Fruit fly (Drosophila melanogaster) whole organism, embryonic: Measurements from ENCODE around the gene CG8300.

Source experiments
- Atf-2 ChIP-seq: fragments of 200-800 bp; sonication (Bioruptor generic); optimal IDR thresholded peaks from 2 replicates; lab custom pipeline; 2016; ENCODE audit warnings: missing biosample characterization, missing genetic modification characterization
- CG10959 ChIP-seq: fragments of 200-800 bp; sonication (Bioruptor generic); IDR thresholded peaks from 2 replicates; pipeline ENCODE4 v1.3.6; 2022; ENCODE audit warnings: missing biosample characterization, missing genetic modification characterization
- CG11085 ChIP-seq: fragments of 200-800 bp; sonication (Bioruptor generic); IDR thresholded peaks from 2 replicates; pipeline ENCODE4 v1.3.6; 2022; ENCODE audit warnings: missing biosample characterization, missing genetic modification characterization
- CG11093 ChIP-seq: fragments of 200-800 bp; sonication (Bioruptor generic); IDR thresholded peaks from 3 replicates; pipeline ENCODE4 v1.3.6; 2022; ENCODE audit warnings: missing biosample characterization, missing genetic modification characterization
- CG11247 ChIP-seq: fragments of 200-800 bp; sonication (Bioruptor generic); IDR thresholded peaks from 2 replicates; pipeline ENCODE4 v1.3.6; 2022; ENCODE audit warnings: missing biosample characterization, missing genetic modification characterization
- CG15696 ChIP-seq: fragments of 200-800 bp; sonication (Bioruptor generic); optimal IDR thresholded peaks from 2 replicates; lab custom pipeline; 2019; ENCODE audit warnings: missing biosample characterization, mild to moderate bottlenecking, missing genetic modification characterization, moderate library complexity
- CG1647 ChIP-seq: fragments of 200-800 bp; sonication (Bioruptor generic); optimal IDR thresholded peaks from 3 replicates; lab custom pipeline; 2016; ENCODE audit warnings: missing biosample characterization, missing genetic modification characterization
- CG16863 ChIP-seq: fragments of 200-800 bp; sonication (Bioruptor generic); optimal IDR thresholded peaks from 3 replicates; lab custom pipeline; 2016; ENCODE audit warnings: missing biosample characterization, missing genetic modification characterization
- CG2120 ChIP-seq: fragments of 200-800 bp; sonication (Bioruptor generic); optimal IDR thresholded peaks from 3 replicates; lab custom pipeline; 2016; ENCODE audit warnings: missing biosample characterization, missing genetic modification characterization
- CG2202 ChIP-seq: fragments of 200-800 bp; sonication (Bioruptor generic); optimal IDR thresholded peaks from 2 replicates; lab custom pipeline; 2018; ENCODE audit warnings: missing biosample characterization, mild to moderate bottlenecking, missing genetic modification characterization
- CG2712 ChIP-seq: fragments of 200-800 bp; optimal IDR thresholded peaks from 3 replicates; lab custom pipeline; 2019; ENCODE audit warnings: missing biosample characterization, mild to moderate bottlenecking, missing genetic modification characterization, moderate library complexity
- CG2875 ChIP-seq: fragments of 200-800 bp; sonication (Bioruptor generic); optimal IDR thresholded peaks from 2 replicates; lab custom pipeline; 2017; ENCODE audit warnings: missing biosample characterization, mild to moderate bottlenecking, missing genetic modification characterization, missing genetic modification reagents
- CG3407 ChIP-seq: fragments of 200-800 bp; sonication (Bioruptor generic); optimal IDR thresholded peaks from 2 replicates; lab custom pipeline; 2018; ENCODE audit warnings: missing biosample characterization, mild to moderate bottlenecking, missing genetic modification characterization
- CG43689 ChIP-seq: fragments of 200-800 bp; sonication (Bioruptor generic); IDR thresholded peaks from 2 replicates; pipeline ENCODE4 v1.3.6; 2022; ENCODE audit warnings: missing biosample characterization, missing genetic modification characterization
- CG6254 ChIP-seq: fragments of 200-800 bp; sonication (Bioruptor generic); optimal IDR thresholded peaks from 3 replicates; lab custom pipeline; 2017; ENCODE audit warnings: mild to moderate bottlenecking, missing biosample characterization, missing genetic modification reagents, missing genetic modification characterization
- CG6272 ChIP-seq: fragments of 200-800 bp; sonication (Bioruptor generic); IDR thresholded peaks from 2 replicates; pipeline ENCODE4 v1.3.6; 2022; ENCODE audit warnings: missing biosample characterization, missing genetic modification characterization
- CG6813 ChIP-seq: fragments of 200-800 bp; sonication (Bioruptor generic); optimal IDR thresholded peaks from 2 replicates; lab custom pipeline; 2017; ENCODE audit warnings: missing biosample characterization, missing genetic modification characterization, mild to moderate bottlenecking, moderate library complexity, missing genetic modification reagents
- CG8290 ChIP-seq, 3 experiments: fragments of 200-800 bp; sonication (Bioruptor generic); optimal IDR thresholded peaks; 2 replicates each; lab custom pipeline; 2016 to 2019; ENCODE audit warnings: missing biosample characterization in 3 of 3, missing genetic modification characterization in 3 of 3, mild to moderate bottlenecking in 2 of 3, moderate library complexity in 1 of 3
- CG8478 ChIP-seq: fragments of >200 bp; optimal IDR thresholded peaks from 2 replicates; lab custom pipeline; 2018
- CG8944 ChIP-seq: fragments of 200-800 bp; sonication (Bioruptor generic); optimal IDR thresholded peaks from 3 replicates; lab custom pipeline; 2016; ENCODE audit warnings: missing biosample characterization, missing genetic modification characterization
- CG9609 ChIP-seq: fragments of 200-800 bp; sonication (Bioruptor generic); optimal IDR thresholded peaks from 3 replicates; lab custom pipeline; 2016; ENCODE audit warnings: missing biosample characterization, missing genetic modification characterization
- CG9727 ChIP-seq: fragments of 200-800 bp; sonication (Bioruptor generic); optimal IDR thresholded peaks from 3 replicates; lab custom pipeline; 2017; ENCODE audit warnings: missing biosample characterization, mild to moderate bottlenecking, missing genetic modification characterization
- CG9797 ChIP-seq: fragments of 200-800 bp; sonication (Bioruptor generic); optimal IDR thresholded peaks from 3 replicates; lab custom pipeline; 2018; ENCODE audit warnings: missing biosample characterization, mild to moderate bottlenecking, missing genetic modification characterization
- CTCF ChIP-seq: fragments of 200-800 bp; sonication (Bioruptor generic); optimal IDR thresholded peaks from 2 replicates; lab custom pipeline; 2017; ENCODE audit warnings: missing biosample characterization, mild to moderate bottlenecking, missing genetic modification characterization, moderate library complexity
- D ChIP-seq, 2 experiments: fragments of 200-800 bp in 1 of 2; fragments of >200 bp in 1 of 2; sonication (Bioruptor generic) in 1 of 2; optimal IDR thresholded peaks; 2 replicates in 1 of 2; 3 replicates in 1 of 2; lab custom pipeline; 2017; ENCODE audit warnings: mild to moderate bottlenecking in 1 of 2, missing biosample characterization in 1 of 2, missing genetic modification characterization in 1 of 2, missing genetic modification reagents in 1 of 2
- Drgx ChIP-seq: fragments of 200-800 bp; sonication (Bioruptor generic); IDR thresholded peaks from 2 replicates; pipeline ENCODE4 v1.3.6; 2022; ENCODE audit warnings: missing biosample characterization, missing genetic modification characterization
- Hand ChIP-seq: fragments of 200-800 bp; sonication (Bioruptor generic); optimal IDR thresholded peaks from 2 replicates; lab custom pipeline; 2017; ENCODE audit warnings: mild to moderate bottlenecking, missing biosample characterization, missing genetic modification reagents, missing genetic modification characterization
- MESR4 ChIP-seq: fragments of 200-800 bp; sonication (Bioruptor generic); optimal IDR thresholded peaks from 2 replicates; lab custom pipeline; 2018; ENCODE audit warnings: missing biosample characterization, mild to moderate bottlenecking, missing genetic modification characterization, moderate library complexity
- Meics ChIP-seq: fragments of 200-800 bp; sonication (Bioruptor generic); optimal IDR thresholded peaks from 2 replicates; lab custom pipeline; 2017; ENCODE audit warnings: missing biosample characterization, mild to moderate bottlenecking, missing genetic modification characterization
- Nf-YB ChIP-seq: fragments of 200-800 bp; sonication (Bioruptor generic); optimal IDR thresholded peaks from 3 replicates; lab custom pipeline; 2019; ENCODE audit warnings: missing biosample characterization, mild to moderate bottlenecking, missing genetic modification characterization, moderate library complexity
- Opbp ChIP-seq: fragments of 200-800 bp; sonication (Bioruptor generic); IDR thresholded peaks from 3 replicates; pipeline ENCODE4 v1.3.6; 2022; ENCODE audit warnings: missing biosample characterization, missing genetic modification characterization; ENCODE audit not compliant: partially characterized antibody
- ab ChIP-seq: fragments of 200-800 bp; sonication (Bioruptor generic); optimal IDR thresholded peaks from 2 replicates; lab custom pipeline; 2016; ENCODE audit warnings: missing biosample characterization, missing genetic modification characterization
- bab2 ChIP-seq: fragments of 200-800 bp; sonication (Bioruptor generic); optimal IDR thresholded peaks from 2 replicates; lab custom pipeline; 2016; ENCODE audit warnings: missing biosample characterization, missing genetic modification characterization
- bcd ChIP-seq: fragments of 200-800 bp; sonication (Bioruptor generic); optimal IDR thresholded peaks from 2 replicates; lab custom pipeline; 2017; ENCODE audit warnings: missing biosample characterization, mild to moderate bottlenecking, missing genetic modification characterization
- ci ChIP-seq: fragments of 200-800 bp; sonication (Bioruptor generic); IDR thresholded peaks from 3 replicates; pipeline ENCODE4 v1.3.6; 2022; ENCODE audit warnings: missing biosample characterization, missing genetic modification characterization
- gcm2 ChIP-seq: fragments of 200-800 bp; sonication (Bioruptor generic); optimal IDR thresholded peaks from 2 replicates; lab custom pipeline; 2016; ENCODE audit warnings: missing biosample characterization, missing genetic modification characterization
- grau ChIP-seq: fragments of 200-800 bp; optimal IDR thresholded peaks from 3 replicates; lab custom pipeline; 2019; ENCODE audit warnings: missing biosample characterization, mild to moderate bottlenecking, missing genetic modification characterization, moderate library complexity
- mam ChIP-seq: fragments of 200-800 bp; sonication (Bioruptor generic); optimal IDR thresholded peaks from 3 replicates; lab custom pipeline; 2016; ENCODE audit warnings: missing biosample characterization, missing genetic modification characterization
- salm ChIP-seq: fragments of 200-800 bp; sonication (Bioruptor generic); optimal IDR thresholded peaks from 2 replicates; lab custom pipeline; 2018; ENCODE audit warnings: missing biosample characterization, mild to moderate bottlenecking, missing genetic modification characterization
- sens ChIP-seq: fragments of 200-800 bp; sonication (Bioruptor generic); peaks from one replicate; lab custom pipeline; 2016; ENCODE audit warnings: missing biosample characterization, missing genetic modification characterization
- seq ChIP-seq: fragments of 200-800 bp; sonication (Bioruptor generic); IDR thresholded peaks from 2 replicates; pipeline ENCODE4 v1.3.6; 2022; ENCODE audit warnings: missing biosample characterization, missing genetic modification characterization
- shn ChIP-seq: fragments of 200-800 bp; sonication (Bioruptor generic); optimal IDR thresholded peaks from 3 replicates; lab custom pipeline; 2016; ENCODE audit warnings: missing biosample characterization, missing genetic modification characterization
- slou ChIP-seq: fragments of 200-800 bp; sonication (Bioruptor generic); optimal IDR thresholded peaks from 3 replicates; lab custom pipeline; 2016; ENCODE audit warnings: missing biosample characterization, missing genetic modification characterization
- slp2 ChIP-seq: fragments of 200-800 bp; sonication (Bioruptor generic); optimal IDR thresholded peaks from 2 replicates; lab custom pipeline; 2016; ENCODE audit warnings: missing biosample characterization, missing genetic modification characterization
- tgo ChIP-seq: fragments of 200-800 bp; sonication (Bioruptor generic); IDR thresholded peaks from 3 replicates; pipeline ENCODE4 v1.3.6; 2022; ENCODE audit warnings: missing biosample characterization, missing genetic modification characterization
- tin ChIP-seq: fragments of 200-800 bp; sonication (Bioruptor generic); optimal IDR thresholded peaks from 3 replicates; lab custom pipeline; 2016; ENCODE audit warnings: missing biosample characterization, missing genetic modification characterization
- tio ChIP-seq: fragments of 200-800 bp; sonication (Bioruptor generic); optimal IDR thresholded peaks from 2 replicates; lab custom pipeline; 2017; ENCODE audit warnings: missing biosample characterization, missing genetic modification characterization, inconsistent platforms
- unc-4 ChIP-seq: fragments of 200-800 bp; sonication (Bioruptor generic); IDR thresholded peaks from 2 replicates; pipeline ENCODE4 v1.3.6; 2022; ENCODE audit warnings: missing biosample characterization, missing genetic modification characterization; ENCODE audit not compliant: partially characterized antibody
- z ChIP-seq: fragments of 200-800 bp; sonication (Bioruptor generic); IDR thresholded peaks from 3 replicates; pipeline ENCODE4 v1.3.6; 2022; ENCODE audit warnings: missing biosample characterization, missing genetic modification characterization
- zfh1 ChIP-seq: fragments of 200-800 bp; sonication (Bioruptor generic); IDR thresholded peaks from 3 replicates; pipeline ENCODE4 v1.3.6; 2022; ENCODE audit warnings: missing biosample characterization, missing genetic modification characterization

The CG8300 gene

dm6 chrX:7096495-7096995 lies 8.1 kb upstream of the CG8300 start (continued):
- peak; percentile 79 for TF ChIP-seq bcd
- TF ChIP-seq CG1647, result peak; percentile 29
- TF ChIP-seq CG2120 (GFP tag; lab: Kevin White, UChicago), result peak; percentile 90
- peak; percentile 81 for TF ChIP-seq tgo (GFP tag; lab: Robert Waterston, UW)
- TF ChIP-seq slou (GFP tag; lab: Kevin White, UChicago), result peak; percentile 17
- TF ChIP-seq CG6254 (GFP tag; lab: Kevin White, UChicago), result peak; percentile 55
- peak; percentile 38; the same call in 1 of the 2 replicates for TF ChIP-seq CG10959
- TF ChIP-seq D (optimal IDR thresholded peaks at IDR 0.05; lab: Kevin White, UChicago), result no peak
- TF ChIP-seq D (GFP tag; optimal IDR thresholded peaks at IDR 0.05; lab: Kevin White, UChicago), result peak; percentile 78
- peak; percentile 47 for TF ChIP-seq CG8290 (GFP tag; optimal IDR thresholded peaks at IDR 0.05; lab: Kevin White, UChicago)
- peak; percentile 54 to 92 for TF ChIP-seq CG8290 (tag; optimal IDR thresholded peaks at IDR 0.05; lab: Kevin White, UChicago)
- TF ChIP-seq CG9797, result no peak
- TF ChIP-seq slp2 (GFP tag; lab: Kevin White, UChicago), result peak; percentile 77
- TF ChIP-seq CG6813 (GFP tag; lab: Kevin White, UChicago), result peak; percentile 88
- TF ChIP-seq CG6272 (GFP tag; lab: Robert Waterston, UW), result 0 out of 2 replicates have a peak, but pooled peaks have one; percentile 51
- TF ChIP-seq CG8944 (GFP tag; lab: Kevin White, UChicago), result peak; percentile 63
- TF ChIP-seq CG16863 (GFP tag; lab: Kevin White, UChicago), result peak; percentile 75
- peak; percentile 63 for TF ChIP-seq Nf-YB (GFP tag; lab: Kevin White, UChicago)
- TF ChIP-seq Drgx (GFP tag; lab: Robert Waterston, UW), result peak; percentile 44
- TF ChIP-seq CG2712 (tag; lab: Kevin White, UChicago), result peak; percentile 87
- TF ChIP-seq grau (tag; lab: Kevin White, UChicago), result peak; percentile 89
- peak; percentile 88 for TF ChIP-seq Meics (GFP tag; lab: Kevin White, UChicago)
- peak; percentile 75 for TF ChIP-seq shn (GFP tag; lab: Kevin White, UChicago)
- peak; percentile 89 for TF ChIP-seq seq (GFP tag; lab: Robert Waterston, UW)
- TF ChIP-seq ci (GFP tag; lab: Robert Waterston, UW), result peak; percentile 66
- peak; percentile 68 for TF ChIP-seq CG9609 (GFP tag; lab: Kevin White, UChicago)
- TF ChIP-seq CG11085, result peak; percentile 59; the same call in 1 of the 2 replicates
- peak; percentile 16 for TF ChIP-seq MESR4 (GFP tag; lab: Kevin White, UChicago)
- no peak; the same call in 2 of the 3 replicates for TF ChIP-seq z (GFP tag; lab: Robert Waterston, UW)
- peak; percentile 80 for TF ChIP-seq CG15696 (tag; lab: Kevin White, UChicago)
- peak; percentile 67 for TF ChIP-seq CG3407 (GFP tag; lab: Kevin White, UChicago)
- TF ChIP-seq salm, result peak; percentile 79
- no peak for TF ChIP-seq Opbp (GFP tag; lab: Robert Waterston, UW)
- TF ChIP-seq CG2875 (GFP tag; lab: Kevin White, UChicago), result peak; percentile 59
- TF ChIP-seq unc-4, result no peak
- TF ChIP-seq CG43689 (GFP tag; lab: Robert Waterston, UW), result peak; percentile 53; the same call in 1 of the 2 replicates
- peak; percentile 63; the same call in 2 of the 3 replicates for TF ChIP-seq zfh1 (GFP tag; lab: Robert Waterston, UW)
- TF ChIP-seq tio (GFP tag; lab: Kevin White, UChicago), result peak; percentile 61
- peak; percentile 72 for TF ChIP-seq mam (GFP tag; lab: Kevin White, UChicago)
- TF ChIP-seq bab2 (GFP tag; lab: Kevin White, UChicago), result peak; percentile 67
- TF ChIP-seq CTCF (GFP tag; lab: Kevin White, UChicago), result peak; percentile 37
- peak; percentile 27 for TF ChIP-seq ab (GFP tag; lab: Kevin White, UChicago)
- peak; percentile 84 for TF ChIP-seq Hand (GFP tag; lab: Kevin White, UChicago)
- peak; percentile 72 for TF ChIP-seq Atf-2
- no peak for TF ChIP-seq CG8478 (lab: Kevin White, UChicago)
- TF ChIP-seq gcm2 (GFP tag; lab: Kevin White, UChicago), result peak; percentile 77
- peak; percentile 71 for TF ChIP-seq CG2202
- peak; percentile 68; the same call in 1 of the 2 replicates for TF ChIP-seq CG11247 (GFP tag; lab: Robert Waterston, UW)
- peak; percentile 67 for TF ChIP-seq tin (GFP tag; lab: Kevin White, UChicago)
- TF ChIP-seq sens, result peak; percentile 95
- TF ChIP-seq CG11093 (GFP tag; lab: Robert Waterston, UW), result peak; percentile 71; the same call in 2 of the 3 replicates
- peak; percentile 81 for TF ChIP-seq CG9727 (GFP tag; lab: Kevin White, UChicago)
